Worm (Caenorhabditis elegans) whole organism, L4 larva: Measurements from ENCODE around the gene cnnm-3.

Source experiments
- T20F7.1 ChIP-seq: fragments of 200-800 bp; sonication (Bioruptor generic); optimal IDR thresholded peaks from 2 replicates; lab custom pipeline; 2018; ENCODE audit warnings: mild to moderate bottlenecking, missing genetic modification characterization, missing compliant biosample characterization
- ZK546.5 ChIP-seq, 2 experiments: sonication (generic microtip); optimal IDR thresholded peaks; 2 replicates each; lab custom pipeline; 2017; ENCODE audit warnings: missing biosample characterization in 2 of 2, missing genetic modification characterization in 2 of 2
- aha-1 ChIP-seq: fragments of 150-350 bp; peaks from one replicate; lab custom pipeline; 2014; ENCODE audit warnings: missing biosample characterization, missing genetic modification characterization
- aly-2 ChIP-seq: sonication (generic microtip); optimal IDR thresholded peaks from 2 replicates; lab custom pipeline; 2018; ENCODE audit warnings: missing biosample characterization, missing genetic modification characterization
- arid-1 ChIP-seq: fragments of 200-800 bp; sonication (Bioruptor generic); conservative IDR thresholded peaks from 2 replicates; pipeline ENCODE4 v1.3.6; 2022; ENCODE audit warnings: missing genetic modification reagents, missing genetic modification characterization, missing compliant biosample characterization
- ceh-20 ChIP-seq: fragments of 200-800 bp; sonication (Bioruptor generic); IDR thresholded peaks from 2 replicates; pipeline ENCODE4 v1.3.6; 2022; ENCODE audit warnings: missing genetic modification reagents, missing genetic modification characterization, missing compliant biosample characterization
- ceh-32 ChIP-seq: sonication (generic microtip); optimal IDR thresholded peaks from 2 replicates; lab custom pipeline; 2016; ENCODE audit warnings: mild to moderate bottlenecking, missing genetic modification characterization, missing compliant biosample characterization; ENCODE audit not compliant: poor library complexity
- ceh-62 ChIP-seq: sonication (generic microtip); optimal IDR thresholded peaks from 2 replicates; lab custom pipeline; 2017; ENCODE audit warnings: missing biosample characterization, missing genetic modification characterization
- ceh-82 ChIP-seq: sonication (generic microtip); optimal IDR thresholded peaks from 2 replicates; lab custom pipeline; 2017; ENCODE audit warnings: missing biosample characterization, missing genetic modification characterization
- cey-2 ChIP-seq: sonication (generic microtip); optimal IDR thresholded peaks from 3 replicates; lab custom pipeline; 2017; ENCODE audit warnings: missing genetic modification characterization, mild to moderate bottlenecking, missing compliant biosample characterization, antibody characterized with exemption, borderline replicate concordance; ENCODE audit not compliant: insufficient read depth
- ctbp-1 ChIP-seq: fragments of 200-800 bp; sonication (Bioruptor generic); IDR thresholded peaks from 2 replicates; pipeline ENCODE4 v1.3.6; 2022; ENCODE audit warnings: missing genetic modification reagents, missing genetic modification characterization, missing compliant biosample characterization
- duxl-1 ChIP-seq: sonication (generic microtip); optimal IDR thresholded peaks from 2 replicates; lab custom pipeline; 2016; ENCODE audit warnings: mild to moderate bottlenecking, missing genetic modification characterization, moderate library complexity, missing compliant biosample characterization; ENCODE audit not compliant: poor library complexity
- dve-1 ChIP-seq: sonication (generic microtip); optimal IDR thresholded peaks from 2 replicates; lab custom pipeline; 2017; ENCODE audit warnings: antibody characterized with exemption, mild to moderate bottlenecking, missing genetic modification characterization, missing compliant biosample characterization; ENCODE audit not compliant: insufficient read depth
- gei-8 ChIP-seq: fragments of 200-800 bp; sonication (Bioruptor generic); optimal IDR thresholded peaks from 2 replicates; lab custom pipeline; 2018; ENCODE audit warnings: mild to moderate bottlenecking, missing genetic modification characterization, missing compliant biosample characterization
- hlh-11 ChIP-seq: fragments of 200-800 bp; sonication (Bioruptor generic); optimal IDR thresholded peaks from 2 replicates; lab custom pipeline; 2018; ENCODE audit warnings: mild to moderate bottlenecking, missing genetic modification characterization, missing compliant biosample characterization
- lim-7 ChIP-seq: fragments of 200-800 bp; sonication (Bioruptor generic); IDR thresholded peaks from 2 replicates; pipeline ENCODE4 v1.3.6; 2022; ENCODE audit warnings: missing genetic modification characterization, missing compliant biosample characterization
- lin-15B ChIP-seq: fragments of 150-350 bp; sonication (generic microtip); optimal IDR thresholded peaks from 3 replicates; lab custom pipeline; 2014; ENCODE audit warnings: missing biosample characterization, missing genetic modification characterization
- lir-3 ChIP-seq: sonication (generic microtip); optimal IDR thresholded peaks from 2 replicates; lab custom pipeline; 2016; ENCODE audit warnings: mild to moderate bottlenecking, missing genetic modification characterization, missing compliant biosample characterization
- madf-5 ChIP-seq, 2 experiments: fragments of 200-800 bp; sonication (Bioruptor generic); IDR thresholded peaks; 2 replicates each; pipeline ENCODE4 v1.3.6; 2022; ENCODE audit warnings: missing compliant biosample characterization in 2 of 2, missing genetic modification characterization in 2 of 2
- mdt-29 ChIP-seq: fragments of 200-800 bp; sonication (Bioruptor generic); IDR thresholded peaks from 2 replicates; pipeline ENCODE4 v1.3.6; 2022; ENCODE audit warnings: missing genetic modification reagents, missing genetic modification characterization, missing compliant biosample characterization
- mxl-2 ChIP-seq: fragments of 200-800 bp; sonication (Bioruptor generic); conservative IDR thresholded peaks from 2 replicates; pipeline ENCODE4 v1.3.6; 2022; ENCODE audit warnings: missing genetic modification reagents, missing genetic modification characterization, missing compliant biosample characterization
- nhr-11 ChIP-seq: fragments of 150-350 bp; optimal IDR thresholded peaks from 2 replicates; lab custom pipeline; 2014; ENCODE audit warnings: missing biosample characterization, missing genetic modification characterization
- nhr-77 ChIP-seq: fragments of 150-350 bp; optimal IDR thresholded peaks from 2 replicates; lab custom pipeline; 2014; ENCODE audit warnings: missing biosample characterization, missing genetic modification characterization
- php-3 ChIP-seq: fragments of 200-800 bp; sonication (Bioruptor generic); IDR thresholded peaks from 2 replicates; pipeline ENCODE4 v1.3.6; 2022; ENCODE audit warnings: missing genetic modification reagents, missing genetic modification characterization, missing compliant biosample characterization
- rbr-2 ChIP-seq: sonication (generic microtip); optimal IDR thresholded peaks from 2 replicates; lab custom pipeline; 2016; ENCODE audit warnings: missing genotype, missing genetic modification characterization, missing compliant biosample characterization
- sdz-12 ChIP-seq: fragments of 200-800 bp; sonication (Bioruptor generic); optimal IDR thresholded peaks from 2 replicates; lab custom pipeline; 2018; ENCODE audit warnings: mild to moderate bottlenecking, missing genetic modification characterization, missing compliant biosample characterization
- skn-1 ChIP-seq: fragments of 150-350 bp; optimal IDR thresholded peaks from 2 replicates; lab custom pipeline; 2014; ENCODE audit warnings: missing biosample characterization, missing genetic modification characterization
- snpc-1.2 ChIP-seq: fragments of 200-800 bp; sonication (Bioruptor generic); IDR thresholded peaks from 2 replicates; pipeline ENCODE4 v1.3.6; 2022; ENCODE audit warnings: missing genetic modification reagents, missing genetic modification characterization, missing compliant biosample characterization
- spr-1 ChIP-seq: sonication (generic microtip); optimal IDR thresholded peaks from 2 replicates; lab custom pipeline; 2016; ENCODE audit warnings: mild to moderate bottlenecking, missing genetic modification characterization, missing compliant biosample characterization
- spr-3 ChIP-seq: fragments of 200-800 bp; sonication (Bioruptor generic); optimal IDR thresholded peaks from 2 replicates; lab custom pipeline; 2018; ENCODE audit warnings: mild to moderate bottlenecking, missing genetic modification characterization, missing compliant biosample characterization
- tra-1 ChIP-seq: fragments of 200-800 bp; sonication (Bioruptor generic); IDR thresholded peaks from 2 replicates; pipeline ENCODE4 v1.3.6; 2022; ENCODE audit warnings: missing genetic modification reagents, missing genetic modification characterization, missing compliant biosample characterization
- unc-130 ChIP-seq: sonication (generic microtip); optimal IDR thresholded peaks from 2 replicates; lab custom pipeline; 2016; ENCODE audit warnings: missing genetic modification reagents, missing genetic modification characterization, missing compliant biosample characterization
- unc-39 ChIP-seq: sonication (generic microtip); optimal IDR thresholded peaks from 2 replicates; lab custom pipeline; 2017; ENCODE audit warnings: missing biosample characterization, missing genetic modification characterization
- unc-62 ChIP-seq, 3 experiments: fragments of 150-350 bp in 1 of 3; sonication (generic microtip); optimal IDR thresholded peaks in 2 of 3; peaks in 1 of 3; 1 replicate in 1 of 3; 2 replicates in 2 of 3; lab custom pipeline; 2014 to 2017; ENCODE audit warnings: missing biosample characterization in 3 of 3, missing genetic modification characterization in 3 of 3, missing genetic modification reagents in 3 of 3, missing genotype in 1 of 3
- zfp-2 ChIP-seq: sonication (generic microtip); optimal IDR thresholded peaks from 2 replicates; lab custom pipeline; 2016; ENCODE audit warnings: mild to moderate bottlenecking, missing genetic modification characterization, missing compliant biosample characterization

Gene cnnm-3

DNA sequence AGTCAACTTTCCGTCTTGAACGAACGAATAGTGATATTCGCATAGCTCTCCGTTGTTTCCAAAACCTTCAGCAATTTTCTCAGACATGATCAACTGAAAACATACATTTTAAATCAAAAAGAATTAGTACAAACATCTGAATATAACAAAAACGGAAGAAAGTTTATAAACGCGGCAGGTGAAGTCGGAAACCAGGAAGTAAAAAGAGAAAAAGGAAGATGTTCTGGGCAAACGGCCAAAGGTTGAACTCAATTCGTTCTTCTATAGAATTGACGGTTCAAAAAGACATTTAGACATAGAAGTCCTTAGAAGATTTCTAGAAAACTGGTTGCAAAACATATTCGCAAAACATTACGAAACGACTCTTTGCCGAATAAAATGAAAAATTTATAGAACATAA lies 41.6 kb upstream of the cnnm-3 start, which contains the start of gene F52E4.5 (continued):
- TF ChIP-seq tra-1 (GFP tag; lab: Robert Waterston, UW) (no peak), aha-1 (tag; lab: Kevin White, UChicago) (no peak), T20F7.1 (GFP tag; lab: Kevin White, UChicago) (no peak)

DNA sequence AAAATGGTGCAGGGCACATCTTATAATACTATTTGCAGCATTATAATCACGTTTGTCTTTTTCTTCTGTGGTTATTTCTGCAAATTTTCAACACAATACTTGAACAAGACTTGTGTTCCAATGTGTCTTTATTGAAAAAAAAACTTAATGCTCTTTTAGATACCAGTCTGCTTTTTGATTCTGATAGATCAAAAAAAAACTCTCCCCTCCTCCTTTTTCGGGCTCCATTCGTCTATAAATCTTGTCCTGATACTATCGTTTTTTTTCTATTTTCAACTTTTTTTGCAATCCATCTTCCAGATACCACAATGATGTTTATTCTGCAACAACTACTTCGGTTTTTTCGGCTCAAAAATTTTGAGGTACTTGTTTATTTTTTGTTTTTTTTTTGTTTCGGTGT lies 35.2 kb upstream of the cnnm-3 start, which contains the start of gene twk-16:
Gene twk-16 (plus strand): TSS at position 301 of the 400 bp plus-strand sequence.
- TF ChIP-seq duxl-1 (no peak), lin-15B (tag; lab: Kevin White, UChicago) (no peak), spr-3 (GFP tag; lab: Kevin White, UChicago) (no peak), spr-1 (tag; lab: Kevin White, UChicago) (no peak), zfp-2 (no peak), arid-1 (GFP tag; lab: Robert Waterston, UW) (no peak), aly-2 (tag; lab: Kevin White, UChicago) (no peak), madf-5 (GFP tag; IDR thresholded peaks at IDR 0.05; lab: Robert Waterston, UW) (no peak), mxl-2 (GFP tag; lab: Robert Waterston, UW) (no peak), tra-1 (GFP tag; lab: Robert Waterston, UW) (no peak), ceh-62 (tag; lab: Kevin White, UChicago) (no peak), ceh-20 (GFP tag; lab: Robert Waterston, UW) (no peak), lir-3 (tag; lab: Kevin White, UChicago) (no peak), hlh-11 (no peak), dve-1 (tag; lab: Kevin White, UChicago) (no peak), cey-2 (tag; lab: Kevin White, UChicago) (no peak)

DNA sequence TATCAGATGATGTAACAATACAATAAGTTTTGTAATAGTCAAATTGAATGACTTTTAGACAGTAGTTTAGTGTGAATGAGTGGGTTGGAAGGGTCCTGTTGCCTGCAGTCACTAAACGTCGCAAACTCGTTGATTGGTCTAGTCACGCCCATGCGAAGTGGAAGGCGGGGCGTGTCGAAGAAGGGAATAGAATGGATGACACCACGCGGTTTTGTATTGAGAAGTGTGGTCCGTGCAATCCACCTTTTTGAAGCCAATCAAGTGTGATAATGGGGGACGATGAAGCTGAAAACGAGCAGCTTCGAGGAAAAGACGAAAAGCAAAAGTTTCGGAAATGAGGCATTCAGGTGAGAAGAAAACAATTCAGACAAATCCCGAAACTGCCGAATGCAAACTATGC lies 24.7 kb upstream of the cnnm-3 start, which contains the start of gene ceh-31:
Gene ceh-31 (minus strand): TSS at position 101 of the 400 bp plus-strand sequence.
- no peak for TF ChIP-seq mdt-29 (GFP tag; lab: Robert Waterston, UW)
- no peak for TF ChIP-seq duxl-1
- no peak for TF ChIP-seq unc-130 (GFP tag; lab: Kevin White, UChicago)
- no peak for TF ChIP-seq ZK546.5 (tag; optimal IDR thresholded peaks at IDR 0.05; lab: Kevin White, UChicago)
- TF ChIP-seq skn-1 (tag; lab: Kevin White, UChicago): no peak
- TF ChIP-seq lim-7 (GFP tag; lab: Robert Waterston, UW): no peak
- no peak for TF ChIP-seq tra-1 (GFP tag; lab: Robert Waterston, UW)
- no peak for TF ChIP-seq ctbp-1 (GFP tag; lab: Robert Waterston, UW)
- TF ChIP-seq ceh-32 (tag; lab: Kevin White, UChicago): no peak
- TF ChIP-seq nhr-11: no peak
- TF ChIP-seq nhr-77 (tag; lab: Kevin White, UChicago): no peak
- TF ChIP-seq unc-39: no peak
- no peak for TF ChIP-seq sdz-12 (GFP tag; lab: Kevin White, UChicago)
- TF ChIP-seq snpc-1.2: no peak
- TF ChIP-seq php-3 (GFP tag; lab: Robert Waterston, UW): no peak
- no peak for TF ChIP-seq ceh-82 (tag; lab: Kevin White, UChicago)

DNA sequence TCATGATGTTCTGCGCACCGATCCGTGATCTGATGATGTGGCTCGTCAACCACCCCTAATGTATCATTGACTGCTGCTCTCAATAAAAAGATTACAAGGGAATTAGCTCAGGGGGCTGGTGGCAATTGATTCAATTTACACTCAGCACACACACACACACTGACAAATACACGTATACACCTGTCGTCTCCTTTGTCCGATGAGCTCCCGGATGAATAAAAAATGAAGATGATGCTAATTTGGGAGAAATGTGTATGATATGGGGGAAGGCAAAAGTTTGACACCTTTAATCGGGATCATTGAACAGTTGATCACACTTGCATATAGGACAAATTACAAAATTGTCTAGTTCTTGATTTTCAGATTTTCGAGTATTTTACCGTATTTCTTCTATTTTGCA lies 21.4 kb upstream of the cnnm-3 start:
- TF ChIP-seq unc-62 (GFP tag; optimal IDR thresholded peaks at IDR 0.05 in 1 of 2; lab: Kevin White, UChicago): peak in 1 of 2 experiments; percentile 98
- no peak for TF ChIP-seq unc-62 (tag; optimal IDR thresholded peaks at IDR 0.05; lab: Kevin White, UChicago)
- TF ChIP-seq gei-8 (GFP tag; lab: Kevin White, UChicago): no peak
- no peak for TF ChIP-seq ceh-32 (tag; lab: Kevin White, UChicago)
- no peak for TF ChIP-seq rbr-2 (tag; lab: Kevin White, UChicago)
